Fruit fly (Drosophila melanogaster): ENCODE data around the gene CG4891.

Gene CG4891

dm6 chr2L:16094697-16095096 lies at the start of gene CG4891:
TSS of gene CG4891 (plus strand) at chr2L:16094997.
- TF ChIP-seq CG34406 (GFP tag; optimal IDR thresholded peaks at IDR 0.05): no peak
- no peak for TF ChIP-seq achi (GFP tag; optimal IDR thresholded peaks at IDR 0.05)
- no peak for TF ChIP-seq CG6854 (GFP tag; optimal IDR thresholded peaks at IDR 0.05)
- TF ChIP-seq cyc (GFP tag; optimal IDR thresholded peaks at IDR 0.05): no peak
- no peak for TF ChIP-seq Ets21C (GFP tag; optimal IDR thresholded peaks at IDR 0.05)

DNA sequence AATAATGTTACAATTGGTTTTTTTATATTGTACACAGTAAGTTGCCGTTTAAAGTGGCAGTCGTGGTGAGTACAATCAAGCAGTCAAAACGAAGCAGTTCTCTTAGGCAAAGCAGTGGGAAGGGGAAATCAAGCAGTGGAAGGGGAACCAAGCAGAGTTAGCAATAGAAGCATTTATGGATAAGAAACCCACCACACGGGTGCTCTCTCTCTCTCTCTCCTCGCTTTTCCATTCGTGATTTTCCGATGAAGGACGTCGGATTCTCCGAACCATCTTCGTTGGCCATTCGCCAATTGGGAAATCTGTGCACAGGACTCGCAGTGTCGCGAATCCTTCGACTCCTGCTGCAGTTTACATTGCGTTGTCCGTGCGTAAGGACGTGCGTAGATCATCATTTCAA lies 45.1 kb upstream of the CG4891 start, which contains the start of gene beat-Ia:
TSS of gene beat-Ia (plus strand) at position 319 of the 400 bp plus-strand sequence.
- TF ChIP-seq lz (GFP tag; optimal IDR thresholded peaks at IDR 0.05) (no peak), svp (GFP tag) (peak; percentile 38), CG8119 (GFP tag; IDR thresholded peaks at IDR 0.05) (no peak)

DNA sequence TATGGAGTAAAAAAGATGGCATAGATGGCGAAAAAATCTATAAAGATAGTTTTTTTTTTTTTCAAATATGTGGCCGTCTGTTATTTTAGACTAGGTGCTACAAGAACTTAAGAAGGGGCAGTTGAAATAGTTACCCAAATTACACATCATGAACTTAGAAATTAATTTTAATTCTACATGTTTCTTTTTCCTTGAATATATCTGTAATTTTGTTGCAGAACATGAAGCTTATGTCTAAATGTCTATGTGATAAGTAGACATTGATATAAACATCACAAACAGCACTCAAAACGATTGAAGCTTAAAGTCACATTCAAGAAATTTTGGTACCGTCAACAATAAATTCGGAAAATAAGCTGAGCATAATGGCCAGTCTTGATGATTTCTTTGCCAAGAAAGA lies 38.4 kb downstream of the CG4891 start, which contains the start of gene CG4892:
TSS of gene CG4892 (plus strand) at position 301 of the 400 bp plus-strand sequence.
- TF ChIP-seq Hr4 (GFP tag; optimal IDR thresholded peaks at IDR 0.05): no peak

dm6 chr2L:16135172-16135571 lies 40.4 kb downstream of the CG4891 start, which contains the start of gene CG34168:
TSS of gene CG34168 (minus strand) at chr2L:16135272.
- TF ChIP-seq net (GFP tag; optimal IDR thresholded peaks at IDR 0.05): no peak
- TF ChIP-seq Sox15 (GFP tag; optimal IDR thresholded peaks at IDR 0.05): no peak
- no peak for TF ChIP-seq Smox (GFP tag; optimal IDR thresholded peaks at IDR 0.05)
- no peak for TF ChIP-seq CG6854 (GFP tag; optimal IDR thresholded peaks at IDR 0.05)
- no peak for TF ChIP-seq CG3032 (tag; optimal IDR thresholded peaks at IDR 0.05)
